Worm (Caenorhabditis elegans) whole organism, L2 larva: ENCODE results near the gene ZC196.8.

Source experiments
- R02D3.7 ChIP-seq: fragments of 150-350 bp; optimal IDR thresholded peaks from 2 replicates; lab custom pipeline; 2014; ENCODE audit warnings: missing biosample characterization, missing genetic modification characterization
- ama-1 ChIP-seq: fragments of 150-350 bp; optimal IDR thresholded peaks from 2 replicates; lab custom pipeline; 2018; ENCODE audit warnings: inconsistent platforms
- fos-1 ChIP-seq: fragments of 150-350 bp; optimal IDR thresholded peaks from 2 replicates; lab custom pipeline; 2014; ENCODE audit warnings: missing biosample characterization, missing genetic modification characterization
- gmeb-1 ChIP-seq: fragments of 150-350 bp; optimal IDR thresholded peaks from 2 replicates; lab custom pipeline; 2014; ENCODE audit warnings: missing biosample characterization, missing genetic modification characterization
- nhr-12 ChIP-seq: fragments of 150-350 bp; optimal IDR thresholded peaks from 2 replicates; lab custom pipeline; 2014; ENCODE audit warnings: missing biosample characterization, missing genetic modification characterization
- nhr-129 ChIP-seq: fragments of 150-350 bp; optimal IDR thresholded peaks from 2 replicates; lab custom pipeline; 2014; ENCODE audit warnings: missing biosample characterization, missing genetic modification characterization
- nhr-23 ChIP-seq: fragments of 150-350 bp; optimal IDR thresholded peaks from 2 replicates; lab custom pipeline; 2014; ENCODE audit warnings: missing biosample characterization, missing genetic modification reagents, missing genetic modification characterization
- nhr-6 ChIP-seq: fragments of 150-350 bp; optimal IDR thresholded peaks from 2 replicates; lab custom pipeline; 2014; ENCODE audit warnings: missing biosample characterization, missing genetic modification characterization
- unc-39 ChIP-seq: fragments of 150-350 bp; optimal IDR thresholded peaks from 2 replicates; lab custom pipeline; 2014; ENCODE audit warnings: missing biosample characterization, missing genetic modification characterization

DNA sequence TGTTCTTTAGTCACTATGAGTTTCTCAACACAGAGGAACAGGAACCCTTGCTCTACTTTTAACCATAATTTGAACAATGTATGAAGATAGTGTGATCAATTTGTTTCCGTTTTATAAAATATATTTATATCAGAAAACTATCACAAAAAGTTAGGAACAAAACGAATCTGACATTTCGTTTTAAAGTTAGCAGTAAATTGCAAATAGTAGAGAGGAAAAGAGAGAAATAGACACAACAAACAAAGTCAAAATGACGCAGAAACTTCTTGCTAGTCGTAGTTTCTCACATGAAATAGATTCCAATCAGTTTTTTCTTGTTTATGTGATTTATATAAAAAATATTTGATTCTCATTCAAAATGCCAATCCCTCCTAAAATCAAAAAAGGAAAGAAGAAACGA lies 7.0 kb upstream of the ZC196.8 start, which contains the start of gene ZC196.5:
- TF ChIP-seq nhr-129 (tag; lab: Kevin White, UChicago) (no peak), nhr-23 (tag; lab: Kevin White, UChicago) (no peak), nhr-6 (tag; lab: Kevin White, UChicago) (no peak), ama-1 (no peak), nhr-12 (no peak), gmeb-1 (tag; lab: Kevin White, UChicago) (no peak), fos-1 (tag; lab: Kevin White, UChicago) (no peak), unc-39 (tag; lab: Kevin White, UChicago) (no peak), R02D3.7 (no peak)
